Worm (Caenorhabditis elegans): ENCODE measurements around the gene rog-1.

The rog-1 gene

DNA sequence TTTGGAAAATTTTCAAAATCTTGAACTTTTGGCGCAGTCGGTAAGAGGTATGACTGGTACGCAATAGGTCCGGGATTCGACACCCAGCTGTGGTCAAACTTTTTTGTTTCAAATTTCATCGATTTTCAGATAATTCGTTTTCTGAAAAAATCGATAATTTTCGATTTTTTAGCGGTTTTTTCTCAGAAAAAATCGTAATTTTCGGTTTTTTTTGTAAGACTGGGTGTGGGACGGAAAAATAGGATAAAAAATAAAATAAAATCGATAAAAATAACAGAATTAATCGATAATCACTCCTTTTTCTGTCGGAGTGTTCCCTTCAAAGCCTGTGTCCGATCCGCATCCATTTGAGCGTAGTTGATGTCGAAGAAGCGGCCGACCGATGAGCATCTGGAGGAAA is 6.0 kb downstream of the rog-1 start:
- TF ChIP-seq ztf-4 (tag; optimal IDR thresholded peaks at IDR 0.05) = no peak
- no peak for TF ChIP-seq lsy-2 (tag; optimal IDR thresholded peaks at IDR 0.05)
- TF ChIP-seq ces-1 (GFP tag; optimal IDR thresholded peaks at IDR 0.05) = no peak
- no peak for TF ChIP-seq vab-15 (tag; optimal IDR thresholded peaks at IDR 0.05)
- no peak for TF ChIP-seq unc-86 (tag; optimal IDR thresholded peaks at IDR 0.05)
- TF ChIP-seq ceh-82 (tag; optimal IDR thresholded peaks at IDR 0.05) = no peak
- TF ChIP-seq swsn-7 (tag; optimal IDR thresholded peaks at IDR 0.05) = no peak
- TF ChIP-seq snu-23 (GFP tag; optimal IDR thresholded peaks at IDR 0.05) = no peak
- no peak for TF ChIP-seq hlh-4 (tag; optimal IDR thresholded peaks at IDR 0.05)
- no peak for TF ChIP-seq sup-37 (GFP tag; optimal IDR thresholded peaks at IDR 0.05)
- no peak for TF ChIP-seq dsc-1 (tag; optimal IDR thresholded peaks at IDR 0.05)
- TF ChIP-seq lir-3 (tag; optimal IDR thresholded peaks at IDR 0.05; ENCODE audit: poor library complexity) = no peak
- TF ChIP-seq nhr-19 (GFP tag; conservative IDR thresholded peaks at IDR 0.05) = no peak
- TF ChIP-seq fos-1 (tag; optimal IDR thresholded peaks at IDR 0.05) = no peak
- TF ChIP-seq zag-1 (tag; optimal IDR thresholded peaks at IDR 0.05) = no peak
- TF ChIP-seq nhr-237 (tag; optimal IDR thresholded peaks at IDR 0.05) = no peak
- TF ChIP-seq fkh-8 (tag; optimal IDR thresholded peaks at IDR 0.05) = no peak
- no peak for TF ChIP-seq sptf-1 (tag; optimal IDR thresholded peaks at IDR 0.05)
- no peak for TF ChIP-seq mep-1 (tag; optimal IDR thresholded peaks at IDR 0.05)

DNA sequence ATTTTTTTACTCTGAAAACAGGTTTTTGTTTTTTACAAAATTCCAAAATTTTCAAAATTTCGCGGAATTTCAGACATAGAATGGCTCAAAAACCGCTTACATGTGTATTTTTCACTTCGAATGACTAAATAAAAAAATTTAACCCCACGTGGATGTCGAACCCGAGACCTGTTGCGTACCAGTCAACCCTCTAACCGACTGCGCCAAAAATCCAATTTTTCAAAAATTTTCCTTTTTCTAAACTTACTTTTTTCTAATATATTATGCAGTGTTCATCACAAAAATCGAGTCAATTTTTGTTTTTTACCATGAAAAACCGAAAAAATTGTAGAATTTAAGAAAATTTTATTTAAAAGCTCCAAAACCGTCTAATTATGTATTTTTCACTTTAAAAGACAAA is 8.8 kb downstream of the rog-1 start:
- TF ChIP-seq snu-23 (GFP tag; optimal IDR thresholded peaks at IDR 0.05) (no peak), ceh-8 (GFP tag; optimal IDR thresholded peaks at IDR 0.05) (no peak)

DNA sequence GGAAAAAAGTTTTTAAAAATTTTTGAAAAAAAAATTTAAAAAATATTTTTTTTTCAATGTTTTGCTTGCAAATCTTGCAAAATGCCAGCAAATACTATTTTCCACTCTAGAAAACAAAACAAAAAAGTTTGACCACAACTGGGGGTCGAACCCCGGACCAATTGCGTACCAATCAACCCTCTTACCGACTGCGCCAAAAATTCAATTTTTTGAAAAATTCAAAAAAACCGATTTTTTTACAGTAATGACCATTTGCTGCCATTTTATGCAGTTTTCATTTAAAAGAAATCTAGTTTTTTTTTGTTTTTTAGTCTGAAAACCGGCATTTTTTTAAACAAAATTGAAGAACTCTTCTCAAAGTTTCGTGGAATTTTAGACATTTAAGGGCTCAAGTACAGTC is 12.4 kb downstream of the rog-1 start:
- TF ChIP-seq unc-86 (tag; optimal IDR thresholded peaks at IDR 0.05) (no peak), unc-130 (tag; optimal IDR thresholded peaks at IDR 0.05) (no peak), vab-15 (tag; optimal IDR thresholded peaks at IDR 0.05) (no peak), grh-1 (GFP tag; IDR thresholded peaks at IDR 0.05) (no peak), sox-4 (tag; optimal IDR thresholded peaks at IDR 0.05) (no peak), hpl-2 (GFP tag; optimal IDR thresholded peaks at IDR 0.05) (no peak), pax-3 (tag; optimal IDR thresholded peaks at IDR 0.05) (no peak), pag-3 (tag; optimal IDR thresholded peaks at IDR 0.05; ENCODE audit: borderline replicate concordance, insufficient read depth) (no peak), irx-1 (tag; optimal IDR thresholded peaks at IDR 0.05) (no peak)

DNA sequence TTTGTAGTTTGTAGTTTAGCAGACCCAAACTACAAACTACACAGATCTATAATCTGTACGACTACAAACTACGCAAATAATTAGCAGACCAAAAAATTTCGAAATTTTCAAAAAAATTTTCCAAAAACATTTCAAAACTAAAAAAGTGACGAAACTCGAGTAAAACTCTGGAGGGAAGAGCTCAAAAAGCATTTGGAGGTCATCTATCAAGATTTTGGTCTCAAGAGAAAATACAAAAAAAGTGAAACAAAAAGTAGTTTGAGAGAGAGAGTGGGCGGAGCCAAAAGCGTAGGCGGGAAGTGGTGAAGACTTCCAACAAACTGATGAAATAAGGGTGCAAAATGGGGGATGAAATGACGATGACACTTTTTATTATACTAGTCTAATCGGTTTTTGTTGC is 14.5 kb downstream of the rog-1 start:
- TF ChIP-seq ces-1 (GFP tag; optimal IDR thresholded peaks at IDR 0.05) (no peak), ceh-82 (tag; optimal IDR thresholded peaks at IDR 0.05) (no peak), sup-37 (GFP tag; optimal IDR thresholded peaks at IDR 0.05) (no peak), ceh-8 (GFP tag; optimal IDR thresholded peaks at IDR 0.05) (no peak), lin-39 (tag; optimal IDR thresholded peaks at IDR 0.05) (no peak), skn-1 (tag; optimal IDR thresholded peaks at IDR 0.05) (no peak), grh-1 (GFP tag; IDR thresholded peaks at IDR 0.05) (no peak), lin-14 (GFP tag; optimal IDR thresholded peaks at IDR 0.05) (no peak), zip-4 (GFP tag; optimal IDR thresholded peaks at IDR 0.05) (no peak), hpl-2 (GFP tag; optimal IDR thresholded peaks at IDR 0.05) (no peak)

DNA sequence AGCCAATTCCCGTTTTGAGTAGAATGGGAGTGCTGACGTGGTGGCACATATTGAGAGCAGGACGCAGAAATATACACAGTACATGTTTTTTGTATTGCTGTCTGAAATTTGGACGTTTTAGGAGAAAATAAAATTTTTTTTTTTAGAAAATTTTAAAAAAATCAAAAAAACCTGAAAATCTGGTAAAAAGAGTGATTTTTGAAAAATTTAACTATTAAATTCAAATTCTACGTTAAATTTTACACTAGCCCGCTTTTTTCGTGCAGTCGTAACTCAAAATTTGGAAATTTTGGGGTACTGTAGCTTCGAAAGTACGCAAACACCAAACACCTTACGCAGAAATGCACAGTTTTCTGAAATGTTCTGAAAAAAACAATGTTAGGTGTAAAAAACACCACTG is 16.9 kb downstream of the rog-1 start, which contains the start of gene C13A10.2:
Gene C13A10.2 (minus strand): TSS at position 101 of the 400 bp plus-strand sequence.
- TF ChIP-seq lsy-2 (tag; optimal IDR thresholded peaks at IDR 0.05) (peak in 1 of 2 experiments; percentile 9), nhr-47 (tag; optimal IDR thresholded peaks at IDR 0.05) (no peak)

DNA sequence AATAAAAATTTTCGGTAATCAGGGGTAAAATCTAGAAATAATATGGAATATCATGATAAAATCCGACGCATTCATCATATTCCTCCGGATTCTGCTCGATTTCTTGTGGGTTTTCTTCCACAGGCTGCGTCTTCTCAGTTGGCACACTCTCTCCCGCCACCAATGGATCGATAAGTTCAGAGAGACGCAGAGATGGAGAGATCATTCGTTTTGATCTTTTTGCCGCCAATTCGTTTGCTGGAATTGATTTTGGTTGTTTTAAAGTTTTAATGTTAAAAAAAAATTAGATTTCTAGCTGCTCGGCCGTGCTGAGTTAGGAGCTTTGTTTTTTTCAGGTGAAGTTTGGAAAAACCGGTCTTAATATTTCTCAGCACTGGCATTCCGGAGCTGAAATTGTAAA is 17.5 kb downstream of the rog-1 start:
- peak in 1 of 2 experiments; percentile 54 for TF ChIP-seq efl-1 (optimal IDR thresholded peaks at IDR 0.05)
- peak in 1 of 2 experiments; percentile 59 for TF ChIP-seq efl-1 (GFP tag; optimal IDR thresholded peaks at IDR 0.05 in 1 of 2)
- TF ChIP-seq nhr-77 (tag; optimal IDR thresholded peaks at IDR 0.05) = no peak
